Worm (Caenorhabditis elegans): ENCODE measurements around the gene fbxa-133.
A peak's percentile ranks its signal among the peaks of the same experiment; 100 is the strongest.

The fbxa-133 gene

DNA sequence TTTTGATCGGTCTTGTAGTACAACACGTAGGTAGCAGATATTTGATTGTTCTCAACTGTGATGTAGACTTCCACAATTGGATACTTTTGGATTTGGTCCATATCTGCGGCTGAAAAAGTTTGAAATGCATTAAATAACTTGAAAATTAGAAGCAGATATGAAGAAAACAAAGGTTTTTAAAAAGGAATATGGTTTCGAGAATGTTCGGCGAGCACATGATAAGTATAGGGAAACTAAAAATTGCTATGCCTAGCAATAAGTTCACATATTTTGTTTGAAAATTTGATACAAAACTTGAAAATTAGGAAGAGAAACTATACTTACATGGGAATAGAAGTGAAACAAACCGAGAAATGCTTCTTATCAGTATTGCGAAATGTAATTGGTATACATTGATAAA, 31.0 kb downstream of the fbxa-133 start, which contains the start of gene Y6G8.5:
Y6G8.5 (minus strand) TSS at position 101 of the 400 bp plus-strand sequence.
- TF ChIP-seq lin-39 (tag; optimal IDR thresholded peaks at IDR 0.05) (no peak), fos-1 (tag; optimal IDR thresholded peaks at IDR 0.05) (peak; percentile 11)

DNA sequence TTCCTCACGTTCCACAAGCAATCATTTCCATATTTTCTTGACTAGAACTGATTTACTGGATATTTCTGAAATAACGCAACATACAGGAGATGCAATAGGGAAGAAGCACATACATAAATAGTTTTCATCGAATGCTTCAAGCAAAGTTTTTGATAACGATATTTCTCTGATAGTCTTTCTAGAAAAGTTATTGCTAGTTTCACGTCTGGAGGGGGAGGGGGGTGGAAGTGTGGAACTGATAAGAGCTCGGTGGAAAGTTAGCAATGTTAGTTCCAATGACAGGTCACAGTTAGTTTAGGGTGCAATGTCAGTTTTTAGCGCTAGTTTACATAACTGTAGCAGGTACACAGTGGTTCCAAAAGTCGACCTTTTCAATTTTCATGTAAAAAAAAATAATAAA, 32.2 kb downstream of the fbxa-133 start, which contains the start of gene Y6G8.6:
Y6G8.6 (minus strand) TSS at position 98 of the 400 bp plus-strand sequence.
- TF ChIP-seq fos-1 (tag; optimal IDR thresholded peaks at IDR 0.05) (peak; percentile 77), mbf-1 (tag; optimal IDR thresholded peaks at IDR 0.05) (no peak)

DNA sequence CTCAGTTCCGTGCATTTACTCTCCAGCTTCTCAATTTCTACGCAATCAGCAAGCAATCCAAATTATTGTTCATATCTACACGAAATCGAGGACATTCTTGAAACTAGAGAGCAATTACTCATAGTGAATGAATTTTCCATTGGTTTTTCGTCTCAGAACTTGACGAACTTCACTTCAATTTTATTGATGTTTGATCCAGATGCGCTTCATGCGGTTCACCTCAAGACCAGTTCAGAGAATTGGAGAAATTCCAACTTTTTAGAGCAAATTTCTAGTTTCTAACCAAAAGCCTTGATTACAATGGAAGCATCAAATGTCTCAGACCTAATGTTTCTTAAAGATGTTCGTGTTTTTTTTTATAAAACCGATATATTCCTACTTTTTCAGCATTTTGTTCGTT, 35.7 kb downstream of the fbxa-133 start, which contains the start of gene Y6G8.8:
Y6G8.8 (plus strand) TSS at position 301 of the 400 bp plus-strand sequence.
- TF ChIP-seq crh-2 (tag; optimal IDR thresholded peaks at IDR 0.05) (no peak), alr-1 (tag; optimal IDR thresholded peaks at IDR 0.05) (no peak), zag-1 (tag; optimal IDR thresholded peaks at IDR 0.05) (no peak), mab-5 (tag; optimal IDR thresholded peaks at IDR 0.05) (no peak), nhr-12 (tag; optimal IDR thresholded peaks at IDR 0.05) (no peak), lin-39 (tag; optimal IDR thresholded peaks at IDR 0.05) (no peak)

DNA sequence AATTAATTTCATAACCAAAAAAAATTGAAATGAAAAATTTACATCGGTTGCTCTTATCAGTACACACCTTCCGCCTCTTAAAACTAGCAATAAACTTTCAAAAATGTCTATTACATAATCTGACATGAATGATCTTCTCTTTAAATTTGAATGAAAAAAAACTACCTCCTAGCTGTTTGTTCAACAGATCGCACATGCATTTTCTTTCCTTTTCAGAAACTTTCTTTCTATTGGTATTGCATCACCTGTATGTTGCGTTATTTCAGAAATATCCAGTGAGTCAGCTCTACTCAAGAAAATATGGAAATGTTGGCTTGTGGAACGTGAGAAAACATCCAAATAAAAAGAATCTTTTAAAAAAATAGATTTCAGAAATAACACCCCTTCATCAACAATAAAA, 38.6 kb downstream of the fbxa-133 start, which contains the start of gene F57G4.1:
F57G4.1 (plus strand) TSS at position 301 of the 400 bp plus-strand sequence.
- TF ChIP-seq nhr-23 (tag; optimal IDR thresholded peaks at IDR 0.05) (no peak), elt-1 (tag; optimal IDR thresholded peaks at IDR 0.05) (no peak), unc-62 (GFP tag; optimal IDR thresholded peaks at IDR 0.05) (no peak), R02D3.7 (tag; optimal IDR thresholded peaks at IDR 0.05) (no peak), ztf-1 (GFP tag; conservative IDR thresholded peaks at IDR 0.05) (no peak)

DNA sequence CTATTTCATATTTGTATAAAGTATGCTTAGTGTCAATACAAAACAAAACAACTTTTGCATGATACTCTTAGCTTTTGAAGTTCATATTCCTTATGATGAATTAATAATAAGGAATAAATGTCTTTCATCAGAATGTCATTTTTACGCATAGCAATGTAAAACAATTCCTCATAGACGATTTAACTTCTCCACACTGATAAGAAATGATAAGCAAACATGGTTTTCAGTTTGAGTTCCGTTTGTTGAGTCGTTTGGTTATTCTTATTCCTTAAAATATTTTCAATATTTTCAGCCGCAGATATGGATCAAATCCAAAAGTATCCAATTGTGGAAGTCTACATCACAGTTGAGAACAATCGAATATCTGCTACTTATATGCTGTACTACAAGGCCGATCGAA, 40.3 kb downstream of the fbxa-133 start, which contains the start of gene F57G4.11:
F57G4.11 (plus strand) TSS at position 301 of the 400 bp plus-strand sequence.
- TF ChIP-seq nhr-77 (tag; optimal IDR thresholded peaks at IDR 0.05) = no peak
- no peak for TF ChIP-seq fos-1 (tag; optimal IDR thresholded peaks at IDR 0.05)
- TF ChIP-seq R02D3.7 (tag; optimal IDR thresholded peaks at IDR 0.05) = no peak
- no peak for TF ChIP-seq gmeb-1 (tag; optimal IDR thresholded peaks at IDR 0.05)
- no peak for TF ChIP-seq ama-1 (optimal IDR thresholded peaks at IDR 0.05)
- no peak for TF ChIP-seq unc-62 (GFP tag; optimal IDR thresholded peaks at IDR 0.05)
- no peak for TF ChIP-seq ztf-1 (GFP tag; conservative IDR thresholded peaks at IDR 0.05)
- no peak for TF ChIP-seq lin-39 (tag; optimal IDR thresholded peaks at IDR 0.05)
- no peak for TF ChIP-seq lin-13 (GFP tag; optimal IDR thresholded peaks at IDR 0.05)
- TF ChIP-seq C34F6.9 (tag; optimal IDR thresholded peaks at IDR 0.05) = no peak
- TF ChIP-seq crh-2 (tag; optimal IDR thresholded peaks at IDR 0.05) = no peak

DNA sequence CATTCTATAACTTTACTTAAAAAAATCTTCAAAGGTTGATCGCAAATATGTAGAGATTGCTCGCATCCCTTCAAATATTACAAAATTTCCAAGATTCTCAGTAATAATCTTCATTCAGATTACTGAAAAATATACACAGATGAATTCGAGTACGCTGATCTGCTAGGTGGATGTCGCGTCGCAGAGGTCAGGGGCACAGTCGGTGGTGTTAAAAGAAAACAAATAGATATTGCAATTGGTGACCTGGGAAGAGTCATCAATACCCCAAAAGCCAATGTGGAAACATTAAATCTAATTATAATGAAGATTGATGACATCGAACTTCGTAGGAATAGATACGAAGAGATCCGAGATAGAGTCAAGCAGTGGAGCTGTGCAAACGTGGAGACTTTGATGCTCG, 44.0 kb downstream of the fbxa-133 start, which contains the start of gene F57G4.10:
F57G4.10 (plus strand) TSS at position 301 of the 400 bp plus-strand sequence.
- TF ChIP-seq elt-1 (tag; optimal IDR thresholded peaks at IDR 0.05) (no peak), lin-11 (tag; optimal IDR thresholded peaks at IDR 0.05) (no peak), ztf-4 (tag; optimal IDR thresholded peaks at IDR 0.05) (no peak), snpc-4 (tag; optimal IDR thresholded peaks at IDR 0.05) (no peak), alr-1 (tag; optimal IDR thresholded peaks at IDR 0.05) (no peak), ceh-16 (tag; optimal IDR thresholded peaks at IDR 0.05) (no peak), nhr-25 (tag; optimal IDR thresholded peaks at IDR 0.05) (no peak), unc-55 (GFP tag; optimal IDR thresholded peaks at IDR 0.05) (no peak)

All from whole organism, L2 larva.